Worm (Caenorhabditis elegans): ENCODE results near the gene K08F11.1.

The K08F11.1 gene

DNA sequence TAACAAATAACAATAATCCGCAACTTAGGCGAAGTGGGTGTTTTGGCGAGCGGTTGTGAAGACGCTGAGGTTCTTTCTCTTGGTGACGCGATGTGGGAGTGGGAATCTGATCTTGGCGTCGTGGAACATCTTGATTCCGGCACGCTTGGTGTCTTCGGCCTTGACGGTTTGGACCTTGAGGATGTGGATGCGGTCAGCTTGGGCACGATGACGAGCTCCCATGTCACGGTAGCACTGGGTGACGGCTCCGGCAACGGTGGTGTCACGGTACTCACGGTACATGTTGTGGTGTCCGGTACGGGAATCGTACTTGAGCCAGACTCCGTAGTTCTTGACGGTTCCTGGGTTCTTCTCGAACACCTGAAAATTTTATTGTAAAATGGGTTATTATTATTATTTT is 24.5 kb downstream of the K08F11.1 start:
- TF ChIP-seq sma-9 (GFP tag; optimal IDR thresholded peaks at IDR 0.05), result peak; percentile 4
- no peak for TF ChIP-seq sma-9 (tag; optimal IDR thresholded peaks at IDR 0.05)
- no peak for TF ChIP-seq dmd-4 (tag; optimal IDR thresholded peaks at IDR 0.05)
- no peak for TF ChIP-seq nhr-77 (tag; optimal IDR thresholded peaks at IDR 0.05)
- no peak for TF ChIP-seq crh-2 (tag; optimal IDR thresholded peaks at IDR 0.05)
- no peak for TF ChIP-seq aly-2 (tag; optimal IDR thresholded peaks at IDR 0.05)

DNA sequence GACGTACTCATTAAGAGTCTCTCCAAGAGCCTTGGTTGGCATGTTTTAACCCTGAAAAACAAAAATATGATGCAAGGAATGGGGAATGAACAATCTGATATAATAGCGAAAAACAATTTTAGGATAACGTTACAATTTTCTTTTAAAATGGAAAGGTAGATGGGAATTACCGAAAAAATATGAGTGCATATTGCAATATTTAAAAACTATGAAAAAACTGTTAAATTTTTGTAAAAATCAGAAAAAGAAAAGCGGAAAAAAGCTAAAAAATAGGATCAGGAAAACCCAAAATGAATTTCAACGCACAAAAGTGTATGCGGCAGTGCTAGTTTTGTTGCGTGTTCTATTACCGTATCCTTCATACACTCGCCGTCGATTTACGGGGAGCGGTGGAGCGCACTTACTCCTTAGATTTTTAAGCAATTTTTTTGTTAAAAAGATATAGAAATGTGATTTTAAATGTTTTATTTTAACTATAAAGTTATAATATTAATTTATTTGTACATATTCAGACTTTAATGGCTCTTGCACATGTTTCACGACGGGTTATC is 25.1 kb downstream of the K08F11.1 start, which contains the start of the genes rpl-20 and Y17G9B.5:
Gene rpl-20, minus strand, starts transcription at position 51 of the 551 bp plus-strand sequence.
Gene Y17G9B.5, plus strand, starts transcription at position 513 of the 551 bp plus-strand sequence.
- TF ChIP-seq nhr-21 (tag; optimal IDR thresholded peaks at IDR 0.05) (peak; percentile 100), ceh-16 (tag; optimal IDR thresholded peaks at IDR 0.05) (peak; percentile 99), R02D3.7 (tag; optimal IDR thresholded peaks at IDR 0.05) (peak; percentile 100), nhr-77 (tag; optimal IDR thresholded peaks at IDR 0.05) (peak; percentile 95), nhr-25 (tag; optimal IDR thresholded peaks at IDR 0.05) (peak; percentile 100), dmd-4 (tag; optimal IDR thresholded peaks at IDR 0.05) (peak; percentile 84), snpc-4 (tag; optimal IDR thresholded peaks at IDR 0.05) (peak; percentile 95), F13H6.1 (tag; optimal IDR thresholded peaks at IDR 0.05) (peak; percentile 100), peb-1 (tag; optimal IDR thresholded peaks at IDR 0.05) (no peak), nhr-237 (tag; optimal IDR thresholded peaks at IDR 0.05) (peak; percentile 94), crh-2 (tag; optimal IDR thresholded peaks at IDR 0.05) (peak; percentile 100), gmeb-1 (tag; optimal IDR thresholded peaks at IDR 0.05) (peak; percentile 98), nhr-6 (tag; optimal IDR thresholded peaks at IDR 0.05) (peak; percentile 100), unc-55 (GFP tag; optimal IDR thresholded peaks at IDR 0.05) (peak; percentile 100), nhr-10 (tag; optimal IDR thresholded peaks at IDR 0.05) (peak; percentile 96), C34F6.9 (tag; optimal IDR thresholded peaks at IDR 0.05) (peak; percentile 100), egl-27 (tag; optimal IDR thresholded peaks at IDR 0.05) (peak; percentile 100), ama-1 (optimal IDR thresholded peaks at IDR 0.05) (peak; percentile 95), ztf-1 (GFP tag; conservative IDR thresholded peaks at IDR 0.05) (peak; percentile 84; the same call in 1 of the 2 replicates), ZK546.5 (tag; optimal IDR thresholded peaks at IDR 0.05) (peak; percentile 94), sma-9 (GFP tag; optimal IDR thresholded peaks at IDR 0.05) (peak; percentile 100), sma-9 (tag; optimal IDR thresholded peaks at IDR 0.05) (no peak), sma-3 (GFP tag; optimal IDR thresholded peaks at IDR 0.05) (peak; percentile 100), nhr-11 (tag; optimal IDR thresholded peaks at IDR 0.05) (peak; percentile 85), aly-2 (tag; optimal IDR thresholded peaks at IDR 0.05) (no peak), alr-1 (tag; optimal IDR thresholded peaks at IDR 0.05) (peak; percentile 97), nhr-23 (tag; optimal IDR thresholded peaks at IDR 0.05) (no peak), unc-62 (GFP tag; optimal IDR thresholded peaks at IDR 0.05) (peak; percentile 100), lsy-2 (tag; optimal IDR thresholded peaks at IDR 0.05) (peak; percentile 100), elt-1 (tag; optimal IDR thresholded peaks at IDR 0.05) (peak; percentile 52), mbf-1 (tag; optimal IDR thresholded peaks at IDR 0.05) (peak; percentile 71), skn-1 (tag; optimal IDR thresholded peaks at IDR 0.05) (peak; percentile 97), ztf-11 (tag; optimal IDR thresholded peaks at IDR 0.05) (peak; percentile 74), zag-1 (tag; optimal IDR thresholded peaks at IDR 0.05) (peak; percentile 98), blmp-1 (tag; optimal IDR thresholded peaks at IDR 0.05; ENCODE audit: insufficient read depth) (peak; percentile 98), nhr-129 (tag; optimal IDR thresholded peaks at IDR 0.05) (peak; percentile 99), mab-5 (tag; optimal IDR thresholded peaks at IDR 0.05) (peak; percentile 98), ceh-82 (tag; optimal IDR thresholded peaks at IDR 0.05) (peak; percentile 97), nhr-12 (tag; optimal IDR thresholded peaks at IDR 0.05) (peak; percentile 83), lin-39 (tag; optimal IDR thresholded peaks at IDR 0.05) (peak; percentile 94), lin-11 (tag; optimal IDR thresholded peaks at IDR 0.05) (peak; percentile 98), elt-3 (tag; optimal IDR thresholded peaks at IDR 0.05) (no peak), ztf-4 (tag; optimal IDR thresholded peaks at IDR 0.05) (peak; percentile 100), lin-13 (GFP tag; optimal IDR thresholded peaks at IDR 0.05) (peak; percentile 99), fos-1 (tag; optimal IDR thresholded peaks at IDR 0.05) (peak; percentile 100), unc-39 (tag; optimal IDR thresholded peaks at IDR 0.05) (peak; percentile 77), sem-4 (tag; optimal IDR thresholded peaks at IDR 0.05) (peak; percentile 100), Y55F3AM.14 (GFP tag; optimal IDR thresholded peaks at IDR 0.05) (peak; percentile 100), mdl-1 (tag; optimal IDR thresholded peaks at IDR 0.05) (peak; percentile 54 to 94)
